Fruit fly (Drosophila melanogaster) whole organism, prepupa: ENCODE measurements around the gene sra.

Experiments used
- CG10631 ChIP-seq: fragments of 200-800 bp; sonication (Bioruptor generic); optimal IDR thresholded peaks from 2 replicates; lab custom pipeline; 2016; ENCODE audit warnings: missing biosample characterization, missing genetic modification characterization
- CG10669 ChIP-seq: fragments of 200-800 bp; sonication (Bioruptor generic); optimal IDR thresholded peaks from 3 replicates; lab custom pipeline; 2018; ENCODE audit warnings: missing biosample characterization, mild to moderate bottlenecking, missing genetic modification characterization, moderate library complexity
- CG11294 ChIP-seq: fragments of 200-800 bp; sonication (Bioruptor generic); IDR thresholded peaks from 2 replicates; pipeline ENCODE4 v1.3.6; 2022; ENCODE audit warnings: missing biosample characterization, missing genetic modification characterization
- CG11762 ChIP-seq: fragments of 200-800 bp; sonication (Bioruptor generic); optimal IDR thresholded peaks from 3 replicates; lab custom pipeline; 2016; ENCODE audit warnings: missing biosample characterization, missing genetic modification characterization; ENCODE audit not compliant: insufficient read depth
- CG11902 ChIP-seq: fragments of 200-800 bp; sonication (Bioruptor generic); optimal IDR thresholded peaks from 3 replicates; lab custom pipeline; 2016; ENCODE audit warnings: missing biosample characterization, missing genetic modification characterization
- CG15336 ChIP-seq: fragments of 200-800 bp; sonication (Bioruptor generic); IDR thresholded peaks from 2 replicates; pipeline ENCODE4 v1.3.6; 2022; ENCODE audit warnings: missing biosample characterization, missing genetic modification characterization
- CG1621 ChIP-seq: fragments of 200-800 bp; sonication (Bioruptor generic); optimal IDR thresholded peaks from 3 replicates; lab custom pipeline; 2018; ENCODE audit warnings: missing biosample characterization, mild to moderate bottlenecking, missing genetic modification characterization
- CG16779 ChIP-seq: fragments of 200-800 bp; sonication (Bioruptor generic); optimal IDR thresholded peaks from 3 replicates; lab custom pipeline; 2017; ENCODE audit warnings: missing biosample characterization, mild to moderate bottlenecking, missing genetic modification characterization
- CG3032 ChIP-seq: fragments of 200-800 bp; optimal IDR thresholded peaks from 2 replicates; lab custom pipeline; 2019; ENCODE audit warnings: missing biosample characterization, mild to moderate bottlenecking, missing genetic modification characterization, moderate library complexity
- CG32006 ChIP-seq: fragments of 200-800 bp; sonication (Bioruptor generic); optimal IDR thresholded peaks from 3 replicates; lab custom pipeline; 2017; ENCODE audit warnings: missing biosample characterization, mild to moderate bottlenecking, missing genetic modification characterization
- CG34406 ChIP-seq: fragments of 200-800 bp; sonication (Bioruptor generic); optimal IDR thresholded peaks from 3 replicates; lab custom pipeline; 2016; ENCODE audit warnings: missing biosample characterization, missing genetic modification characterization
- CG4318 ChIP-seq: fragments of 200-800 bp; sonication (Bioruptor generic); optimal IDR thresholded peaks from 3 replicates; lab custom pipeline; 2017; ENCODE audit warnings: missing biosample characterization, mild to moderate bottlenecking, missing genetic modification characterization
- CG6163 ChIP-seq: fragments of 200-800 bp; sonication (Bioruptor generic); IDR thresholded peaks from 3 replicates; pipeline ENCODE4 v1.3.6; 2022; ENCODE audit warnings: missing biosample characterization, missing genetic modification characterization
- CG6792 ChIP-seq: fragments of 200-800 bp; sonication (Bioruptor generic); optimal IDR thresholded peaks from 3 replicates; lab custom pipeline; 2016; ENCODE audit warnings: missing biosample characterization, missing genetic modification characterization
- CG6808 ChIP-seq: fragments of 200-800 bp; sonication (Bioruptor generic); optimal IDR thresholded peaks from 3 replicates; lab custom pipeline; 2017; ENCODE audit warnings: missing biosample characterization, missing genetic modification characterization, mild to moderate bottlenecking, moderate library complexity, missing genetic modification reagents
- CG6854 ChIP-seq: fragments of 200-800 bp; sonication (Bioruptor generic); optimal IDR thresholded peaks from 2 replicates; lab custom pipeline; 2017; ENCODE audit warnings: missing biosample characterization, mild to moderate bottlenecking, missing genetic modification characterization
- CG7368 ChIP-seq: fragments of 200-800 bp; sonication (Bioruptor generic); optimal IDR thresholded peaks from 3 replicates; lab custom pipeline; 2016; ENCODE audit warnings: missing biosample characterization, missing genetic modification characterization
- CG8119 ChIP-seq: fragments of 200-800 bp; sonication (Bioruptor generic); IDR thresholded peaks from 3 replicates; pipeline ENCODE4 v1.3.6; 2022; ENCODE audit warnings: missing biosample characterization, missing genetic modification characterization
- CG8319 ChIP-seq: fragments of 200-800 bp; sonication (Bioruptor generic); optimal IDR thresholded peaks from 3 replicates; lab custom pipeline; 2016; ENCODE audit warnings: missing biosample characterization, missing genetic modification characterization
- CG9139 ChIP-seq: fragments of 200-800 bp; sonication (Bioruptor generic); optimal IDR thresholded peaks from 3 replicates; lab custom pipeline; 2017; ENCODE audit warnings: missing biosample characterization, mild to moderate bottlenecking, missing genetic modification characterization
- Eip75B ChIP-seq: fragments of 200-800 bp; sonication (Bioruptor generic); optimal IDR thresholded peaks from 3 replicates; lab custom pipeline; 2016; ENCODE audit warnings: missing biosample characterization, missing genetic modification characterization
- Eip78C ChIP-seq: fragments of 200-800 bp; sonication (Bioruptor generic); peaks from one replicate; lab custom pipeline; 2016; ENCODE audit warnings: missing biosample characterization, missing genetic modification characterization
- Eip93F ChIP-seq: fragments of 200-800 bp; sonication (Bioruptor generic); optimal IDR thresholded peaks from 2 replicates; lab custom pipeline; 2016; ENCODE audit warnings: missing biosample characterization, mild to moderate bottlenecking, missing genetic modification characterization
- Ets21C ChIP-seq: fragments of 200-800 bp; sonication (Bioruptor generic); optimal IDR thresholded peaks from 3 replicates; lab custom pipeline; 2016; ENCODE audit warnings: missing biosample characterization, missing genetic modification characterization
- Gug ChIP-seq: fragments of 200-800 bp; sonication (Bioruptor generic); IDR thresholded peaks from 2 replicates; pipeline ENCODE4 v1.3.6; 2022; ENCODE audit warnings: missing biosample characterization, missing genetic modification characterization
- Hr39 ChIP-seq: fragments of 200-800 bp; sonication (Bioruptor generic); optimal IDR thresholded peaks from 2 replicates; lab custom pipeline; 2016; ENCODE audit warnings: missing biosample characterization, missing genetic modification characterization
- Hr4 ChIP-seq: fragments of 200-800 bp; sonication (Bioruptor generic); optimal IDR thresholded peaks from 3 replicates; lab custom pipeline; 2016; ENCODE audit warnings: missing biosample characterization, missing genetic modification characterization
- Met ChIP-seq: fragments of 200-800 bp; sonication (Bioruptor generic); optimal IDR thresholded peaks from 3 replicates; lab custom pipeline; 2016; ENCODE audit warnings: missing biosample characterization, missing genetic modification characterization
- OdsH ChIP-seq: fragments of 200-800 bp; sonication (Bioruptor generic); optimal IDR thresholded peaks from 3 replicates; lab custom pipeline; 2016; ENCODE audit warnings: missing biosample characterization, missing genetic modification characterization
- Smox ChIP-seq: fragments of 200-800 bp; sonication (Bioruptor generic); optimal IDR thresholded peaks from 3 replicates; lab custom pipeline; 2016; ENCODE audit warnings: missing biosample characterization, missing genetic modification characterization
- Sox102F ChIP-seq: fragments of 200-800 bp; sonication (Bioruptor generic); optimal IDR thresholded peaks from 2 replicates; lab custom pipeline; 2016; ENCODE audit warnings: missing biosample characterization, mild to moderate bottlenecking, missing genetic modification characterization
- Sox14 ChIP-seq: fragments of 200-800 bp; sonication (Bioruptor generic); optimal IDR thresholded peaks from 3 replicates; lab custom pipeline; 2016; ENCODE audit warnings: missing biosample characterization, missing genetic modification characterization
- Sox15 ChIP-seq: fragments of 200-800 bp; sonication (Bioruptor generic); optimal IDR thresholded peaks from 3 replicates; lab custom pipeline; 2016; ENCODE audit warnings: missing biosample characterization, missing genetic modification characterization
- achi ChIP-seq: fragments of 200-800 bp; sonication (Bioruptor generic); optimal IDR thresholded peaks from 3 replicates; lab custom pipeline; 2016; ENCODE audit warnings: missing biosample characterization, missing genetic modification characterization
- acj6 ChIP-seq: fragments of 200-800 bp; sonication (Bioruptor generic); optimal IDR thresholded peaks from 3 replicates; lab custom pipeline; 2016; ENCODE audit warnings: missing biosample characterization, missing genetic modification characterization
- dsx ChIP-seq: fragments of 200-800 bp; optimal IDR thresholded peaks from 3 replicates; lab custom pipeline; 2019; ENCODE audit warnings: missing biosample characterization, mild to moderate bottlenecking, missing genetic modification characterization, moderate library complexity; ENCODE audit not compliant: poor library complexity, severe bottlenecking
- eg ChIP-seq: fragments of 200-800 bp; sonication (Bioruptor generic); IDR thresholded peaks from 3 replicates; pipeline ENCODE4 v1.3.6; 2022; ENCODE audit warnings: missing biosample characterization, missing genetic modification characterization
- esn ChIP-seq: fragments of 200-800 bp; sonication (Bioruptor generic); optimal IDR thresholded peaks from 2 replicates; lab custom pipeline; 2016; ENCODE audit warnings: missing biosample characterization, mild to moderate bottlenecking, missing genetic modification characterization, moderate library complexity
- fd85E ChIP-seq: fragments of 200-800 bp; sonication (Bioruptor generic); optimal IDR thresholded peaks from 3 replicates; lab custom pipeline; 2016; ENCODE audit warnings: missing biosample characterization, missing genetic modification characterization
- fkh ChIP-seq: fragments of 200-800 bp; sonication (Bioruptor generic); optimal IDR thresholded peaks from 3 replicates; lab custom pipeline; 2017; ENCODE audit warnings: missing biosample characterization, mild to moderate bottlenecking, missing genetic modification characterization, moderate library complexity
- pdm3 ChIP-seq: fragments of 200-800 bp; sonication (Bioruptor generic); optimal IDR thresholded peaks from 3 replicates; lab custom pipeline; 2016; ENCODE audit warnings: missing biosample characterization, missing genetic modification characterization
- salr ChIP-seq, 2 experiments: fragments of 200-800 bp; sonication (Bioruptor generic); optimal IDR thresholded peaks; 3 replicates each; lab custom pipeline; 2016 to 2018; ENCODE audit warnings: missing biosample characterization in 2 of 2, missing genetic modification characterization in 2 of 2, mild to moderate bottlenecking in 1 of 2
- spab ChIP-seq: fragments of 200-800 bp; sonication (Bioruptor generic); optimal IDR thresholded peaks from 2 replicates; lab custom pipeline; 2017; ENCODE audit warnings: missing biosample characterization, mild to moderate bottlenecking, missing genetic modification characterization, missing genetic modification reagents
- ss ChIP-seq, 2 experiments: fragments of 200-800 bp; sonication (Bioruptor generic); optimal IDR thresholded peaks; 2 replicates in 1 of 2; 3 replicates in 1 of 2; lab custom pipeline; 2017 to 2018; ENCODE audit warnings: mild to moderate bottlenecking in 2 of 2, missing biosample characterization in 2 of 2, missing genetic modification characterization in 2 of 2, moderate library complexity in 1 of 2
- topi ChIP-seq: fragments of 200-800 bp; sonication (Bioruptor generic); optimal IDR thresholded peaks from 3 replicates; lab custom pipeline; 2016; ENCODE audit warnings: missing biosample characterization, missing genetic modification characterization

The sra gene

dm6 chr3R:16208106-16208780 is 21.4 kb downstream of the sra start (continued):
- TF ChIP-seq spab (GFP tag; lab: Kevin White, UChicago) (peak; percentile 89), CG15336 (GFP tag; lab: Robert Waterston, UW) (peak; percentile 85), CG11762 (GFP tag; lab: Kevin White, UChicago) (peak; percentile 70), salr (GFP tag; optimal IDR thresholded peaks at IDR 0.05; lab: Kevin White, UChicago) (peak; percentile 53 to 83), CG10631 (GFP tag; lab: Kevin White, UChicago) (peak; percentile 26), Sox14 (GFP tag; lab: Kevin White, UChicago) (peak; percentile 66), Smox (peak; percentile 11), Eip93F (GFP tag; lab: Kevin White, UChicago) (peak; percentile 82), Met (peak; percentile 43), achi (GFP tag; lab: Kevin White, UChicago) (peak; percentile 77), dsx (peak; percentile 92), esn (GFP tag; lab: Kevin White, UChicago) (peak; percentile 8), CG6792 (peak; percentile 84)

dm6 chr3R:16208924-16209713 is 22.3 kb downstream of the sra start:
- peak; percentile 81 for TF ChIP-seq achi (GFP tag; lab: Kevin White, UChicago)
- no peak for TF ChIP-seq CG8319 (GFP tag; lab: Kevin White, UChicago)
- peak; percentile 47 for TF ChIP-seq topi (GFP tag; lab: Kevin White, UChicago)
- TF ChIP-seq Eip78C = peak; percentile 92
- TF ChIP-seq Sox15 (GFP tag; lab: Kevin White, UChicago) = peak; percentile 60
- TF ChIP-seq Ets21C (GFP tag; lab: Kevin White, UChicago) = no peak
- TF ChIP-seq CG4318 (GFP tag; lab: Kevin White, UChicago) = peak; percentile 80
- peak; percentile 19 for TF ChIP-seq CG6854 (GFP tag; lab: Kevin White, UChicago)
- TF ChIP-seq CG11762 (GFP tag; lab: Kevin White, UChicago) = peak; percentile 48
- TF ChIP-seq dsx = peak; percentile 72
- TF ChIP-seq Eip93F (GFP tag; lab: Kevin White, UChicago) = no peak
- TF ChIP-seq CG15336 (GFP tag; lab: Robert Waterston, UW) = peak; percentile 47; the same call in 1 of the 2 replicates
- TF ChIP-seq CG6808 (GFP tag; lab: Kevin White, UChicago) = peak; percentile 75
- TF ChIP-seq Hr4 = peak; percentile 41
- TF ChIP-seq CG11294 (GFP tag; lab: Robert Waterston, UW) = peak; percentile 15; the same call in 1 of the 2 replicates
- peak; percentile 46 for TF ChIP-seq Sox102F (GFP tag; lab: Kevin White, UChicago)
- no peak for TF ChIP-seq fd85E (GFP tag; lab: Kevin White, UChicago)
- peak; percentile 88 for TF ChIP-seq CG3032 (tag; lab: Kevin White, UChicago)
- peak; percentile 77 for TF ChIP-seq acj6 (GFP tag; lab: Kevin White, UChicago)
- TF ChIP-seq pdm3 (GFP tag; lab: Kevin White, UChicago) = peak; percentile 63
- TF ChIP-seq spab (GFP tag; lab: Kevin White, UChicago) = peak; percentile 87
- TF ChIP-seq CG10631 (GFP tag; lab: Kevin White, UChicago) = peak; percentile 87
- TF ChIP-seq CG6163 = peak; percentile 71
- TF ChIP-seq CG8119 (GFP tag; lab: Robert Waterston, UW) = peak; percentile 36; the same call in 2 of the 3 replicates
- TF ChIP-seq OdsH (GFP tag; lab: Kevin White, UChicago) = peak; percentile 74
- TF ChIP-seq CG16779 (tag; lab: Kevin White, UChicago) = peak; percentile 67
- TF ChIP-seq CG10669 = peak; percentile 75
- peak; percentile 43 for TF ChIP-seq CG9139 (GFP tag; lab: Kevin White, UChicago)
- peak; percentile 35 for TF ChIP-seq CG11902
- TF ChIP-seq Eip75B (GFP tag; lab: Kevin White, UChicago) = peak; percentile 55
- peak; percentile 29; the same call in 2 of the 3 replicates for TF ChIP-seq eg
- TF ChIP-seq CG34406 (GFP tag; lab: Kevin White, UChicago) = peak; percentile 73
- no peak for TF ChIP-seq Gug (GFP tag; lab: Robert Waterston, UW)
- TF ChIP-seq CG32006 (GFP tag; lab: Kevin White, UChicago) = peak; percentile 88
- no peak for TF ChIP-seq CG1621
- TF ChIP-seq fkh (GFP tag; lab: Kevin White, UChicago) = no peak
- TF ChIP-seq CG7368 (GFP tag; lab: Kevin White, UChicago) = no peak
- TF ChIP-seq CG6792 = peak; percentile 6
- TF ChIP-seq Hr39 (GFP tag; lab: Kevin White, UChicago) = peak; percentile 60
- peak; percentile 48 to 73 for TF ChIP-seq ss (GFP tag; optimal IDR thresholded peaks at IDR 0.05; lab: Kevin White, UChicago)
